Fruit fly (Drosophila melanogaster): Measurements from ENCODE around the gene CG32266.

The CG32266 gene

dm6 chr3L:3814010-3814833 lies 23.6 kb downstream of the CG32266 start, which contains the start of gene Scsalpha1:
Gene Scsalpha1 (plus strand): TSS chr3L:3814211.
- TF ChIP-seq woc (GFP tag; optimal IDR thresholded peaks at IDR 0.05) = peak; percentile 49
- TF ChIP-seq Sp1 (GFP tag; optimal IDR thresholded peaks at IDR 0.05) = peak; percentile 16
- TF ChIP-seq HLH106 (tag; optimal IDR thresholded peaks at IDR 0.05) = peak; percentile 41
- TF ChIP-seq Dif (GFP tag; optimal IDR thresholded peaks at IDR 0.05; ENCODE audit: partially characterized antibody) = no peak
- TF ChIP-seq foxo (GFP tag; optimal IDR thresholded peaks at IDR 0.05) = peak in 1 of 2 experiments; percentile 28
- TF ChIP-seq CG9705 (GFP tag; optimal IDR thresholded peaks at IDR 0.05) = no peak
- TF ChIP-seq CrebA (GFP tag; optimal IDR thresholded peaks at IDR 0.05; ENCODE audit: borderline replicate concordance) = no peak
- TF ChIP-seq dmrt93B (GFP tag; optimal IDR thresholded peaks at IDR 0.05) = no peak
- TF ChIP-seq Vsx2 (GFP tag; optimal IDR thresholded peaks at IDR 0.05; ENCODE audit: partially characterized antibody) = peak; percentile 98
- TF ChIP-seq Dfd (GFP tag; optimal IDR thresholded peaks at IDR 0.05) = no peak
- TF ChIP-seq dsf (GFP tag; optimal IDR thresholded peaks at IDR 0.05; ENCODE audit: borderline replicate concordance) = peak; percentile 23
- TF ChIP-seq Rel (GFP tag; optimal IDR thresholded peaks at IDR 0.05) = no peak
- peak; percentile 27 for TF ChIP-seq Rel (tag; optimal IDR thresholded peaks at IDR 0.05)
- peak; percentile 21 for TF ChIP-seq Myc (optimal IDR thresholded peaks at IDR 0.05)
- peak; percentile 88 for TF ChIP-seq Hr83 (GFP tag; optimal IDR thresholded peaks at IDR 0.05; ENCODE audit: poor library complexity, severe bottlenecking)
- no peak for TF ChIP-seq lola (GFP tag; optimal IDR thresholded peaks at IDR 0.05)
- peak; percentile 65 for TF ChIP-seq Hnf4 (GFP tag; optimal IDR thresholded peaks at IDR 0.05)
- TF ChIP-seq rgr (GFP tag; optimal IDR thresholded peaks at IDR 0.05) = peak; percentile 54
- no peak for TF ChIP-seq jim (GFP tag; optimal IDR thresholded peaks at IDR 0.05)
- TF ChIP-seq brk (GFP tag; optimal IDR thresholded peaks at IDR 0.05) = no peak
- no peak for TF ChIP-seq GATAd (GFP tag; optimal IDR thresholded peaks at IDR 0.05)
- no peak for TF ChIP-seq fru (GFP tag; optimal IDR thresholded peaks at IDR 0.05)
- no peak for TF ChIP-seq usp (GFP tag; optimal IDR thresholded peaks at IDR 0.05)
- no peak for TF ChIP-seq Abd-B (GFP tag; optimal IDR thresholded peaks at IDR 0.05)
- no peak for TF ChIP-seq tai (GFP tag; optimal IDR thresholded peaks at IDR 0.05)
- TF ChIP-seq CG32264 (GFP tag; optimal IDR thresholded peaks at IDR 0.05) = no peak
- TF ChIP-seq Mio (GFP tag; optimal IDR thresholded peaks at IDR 0.05) = no peak
- no peak for TF ChIP-seq N (GFP tag; optimal IDR thresholded peaks at IDR 0.05)
- TF ChIP-seq h (GFP tag; optimal IDR thresholded peaks at IDR 0.05) = no peak
- TF ChIP-seq psq (GFP tag; optimal IDR thresholded peaks at IDR 0.05) = peak; percentile 38
- TF ChIP-seq ey (GFP tag; optimal IDR thresholded peaks at IDR 0.05) = peak; percentile 52
- TF ChIP-seq Jra (GFP tag; optimal IDR thresholded peaks at IDR 0.05) = peak; percentile 41
- TF ChIP-seq Hr78 (GFP tag; optimal IDR thresholded peaks at IDR 0.05) = no peak
- TF ChIP-seq OdsH (GFP tag; optimal IDR thresholded peaks at IDR 0.05) = peak; percentile 54

dm6 chr3L:3816254-3816653 lies 25.6 kb downstream of the CG32266 start, which contains the start of gene Acp63F:
Gene Acp63F (minus strand): TSS chr3L:3816354.
- TF ChIP-seq HLH106 (tag; optimal IDR thresholded peaks at IDR 0.05) = no peak
- TF ChIP-seq dmrt93B (GFP tag; optimal IDR thresholded peaks at IDR 0.05) = no peak
- no peak for TF ChIP-seq Mio (GFP tag; optimal IDR thresholded peaks at IDR 0.05)
- no peak for TF ChIP-seq usp (GFP tag; optimal IDR thresholded peaks at IDR 0.05)
- TF ChIP-seq tai (GFP tag; optimal IDR thresholded peaks at IDR 0.05) = no peak
- TF ChIP-seq dsf (GFP tag; optimal IDR thresholded peaks at IDR 0.05; ENCODE audit: borderline replicate concordance) = no peak
- TF ChIP-seq lola (GFP tag; optimal IDR thresholded peaks at IDR 0.05) = no peak
- TF ChIP-seq rgr (GFP tag; optimal IDR thresholded peaks at IDR 0.05) = no peak
- no peak for TF ChIP-seq foxo (GFP tag; optimal IDR thresholded peaks at IDR 0.05)
- TF ChIP-seq sv (GFP tag; optimal IDR thresholded peaks at IDR 0.05) = no peak
- TF ChIP-seq fru (GFP tag; optimal IDR thresholded peaks at IDR 0.05) = no peak

- TF ChIP-seq dmrt93B (GFP tag; optimal IDR thresholded peaks at IDR 0.05) (no peak), h (GFP tag; optimal IDR thresholded peaks at IDR 0.05) (peak; percentile 1), brk (GFP tag; optimal IDR thresholded peaks at IDR 0.05) (no peak), Rel (GFP tag; optimal IDR thresholded peaks at IDR 0.05) (no peak), Rel (tag; optimal IDR thresholded peaks at IDR 0.05) (peak; percentile 93), Hnf4 (GFP tag; optimal IDR thresholded peaks at IDR 0.05) (peak; percentile 90)
These were observed 26.3 kb downstream of the CG32266 start for dm6 chr3L:3816772-3817483.

Data from whole organism, wandering third instar larva.